Worm (Caenorhabditis elegans): Measurements from ENCODE around the gene dao-2.

- TF ChIP-seq lin-39 (tag; optimal IDR thresholded peaks at IDR 0.05) = no peak
- no peak for TF ChIP-seq nhr-77 (tag; optimal IDR thresholded peaks at IDR 0.05)
- TF ChIP-seq unc-62 (GFP tag; optimal IDR thresholded peaks at IDR 0.05) = no peak
- no peak for TF ChIP-seq mdl-1 (tag; optimal IDR thresholded peaks at IDR 0.05)
- no peak for TF ChIP-seq ztf-4 (tag; optimal IDR thresholded peaks at IDR 0.05)
- no peak for TF ChIP-seq blmp-1 (tag; optimal IDR thresholded peaks at IDR 0.05; ENCODE audit: insufficient read depth)
These were observed 40.3 kb downstream of the dao-2 start, which contains the start of gene F35D11.4 for ce11 chrII:4603035-4603434.
